Worm (Caenorhabditis elegans): ENCODE data around the gene alh-1.

Gene alh-1

DNA sequence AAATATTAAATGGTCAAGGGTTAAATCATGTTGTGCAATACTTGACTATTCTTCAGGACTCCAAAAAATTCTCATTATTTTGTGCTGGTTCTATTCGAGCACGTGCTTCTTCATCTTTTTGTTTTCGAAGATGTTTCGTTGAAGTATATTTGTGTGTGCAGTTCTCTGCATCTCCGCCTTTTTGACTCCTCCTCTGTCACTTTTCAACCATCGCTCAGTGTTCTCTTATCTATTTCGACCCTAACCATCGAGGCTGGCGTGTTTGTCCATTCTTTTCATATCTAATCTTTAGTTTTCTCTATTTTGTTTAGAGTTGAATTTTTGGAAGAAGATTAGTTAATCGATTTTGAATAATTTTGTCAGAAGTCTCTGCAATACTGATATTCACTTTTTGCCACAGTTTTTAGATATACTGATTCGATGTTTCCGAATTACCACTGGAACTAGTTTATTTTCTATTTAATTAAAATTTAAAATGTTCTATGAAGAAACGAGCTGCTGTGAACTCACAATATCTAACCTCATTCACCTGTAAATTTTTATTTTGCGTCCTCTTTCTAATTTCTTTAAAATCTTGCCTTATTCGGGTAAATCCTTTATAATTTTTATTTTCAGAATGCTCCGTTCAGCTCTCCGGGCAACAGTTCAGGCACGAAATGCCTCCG, at the start of gene alh-1 (continued):
- TF ChIP-seq unc-62 (GFP tag; optimal IDR thresholded peaks at IDR 0.05 in 1 of 2), result peak in 1 of 2 experiments; percentile 74
- TF ChIP-seq unc-62 (tag; optimal IDR thresholded peaks at IDR 0.05), result no peak
- TF ChIP-seq Y75B8A.6 (GFP tag; IDR thresholded peaks at IDR 0.05), result no peak
- no peak for TF ChIP-seq snpc-1.2 (GFP tag; IDR thresholded peaks at IDR 0.05)
- no peak for TF ChIP-seq Y5F2A.4 (GFP tag; optimal IDR thresholded peaks at IDR 0.05)
- TF ChIP-seq T20F7.1 (GFP tag; optimal IDR thresholded peaks at IDR 0.05), result peak; percentile 12
- TF ChIP-seq jun-1 (tag; optimal IDR thresholded peaks at IDR 0.05), result no peak
- TF ChIP-seq fos-1 (tag; optimal IDR thresholded peaks at IDR 0.05), result no peak
- no peak for TF ChIP-seq nhr-10 (tag; optimal IDR thresholded peaks at IDR 0.05)
- peak; percentile 54 for TF ChIP-seq nhr-28 (tag; optimal IDR thresholded peaks at IDR 0.05)
- peak; percentile 73 for TF ChIP-seq dmd-6 (GFP tag; IDR thresholded peaks at IDR 0.05)
- no peak for TF ChIP-seq madf-5 (GFP tag; IDR thresholded peaks at IDR 0.05)
- no peak for TF ChIP-seq lin-29 (GFP tag; IDR thresholded peaks at IDR 0.05)
- TF ChIP-seq rbr-2 (tag; optimal IDR thresholded peaks at IDR 0.05), result no peak
- TF ChIP-seq aha-1 (tag), result peak; percentile 20
- peak in 1 of 2 experiments; percentile 12 for TF ChIP-seq lsy-2 (tag; optimal IDR thresholded peaks at IDR 0.05)
- no peak for TF ChIP-seq lin-39 (tag; optimal IDR thresholded peaks at IDR 0.05)
- no peak for TF ChIP-seq daf-12 (tag; optimal IDR thresholded peaks at IDR 0.05)
- no peak for TF ChIP-seq nhr-102 (tag; optimal IDR thresholded peaks at IDR 0.05)
- no peak for TF ChIP-seq nhr-111 (GFP tag; optimal IDR thresholded peaks at IDR 0.05)
- no peak for TF ChIP-seq dpl-1 (GFP tag; optimal IDR thresholded peaks at IDR 0.05)
- TF ChIP-seq nhr-48 (tag; optimal IDR thresholded peaks at IDR 0.05), result no peak
- no peak for TF ChIP-seq nhr-6 (tag; optimal IDR thresholded peaks at IDR 0.05)
- TF ChIP-seq saeg-2 (GFP tag; IDR thresholded peaks at IDR 0.05), result no peak
- no peak for TF ChIP-seq F44E2.7 (GFP tag; IDR thresholded peaks at IDR 0.05)
- TF ChIP-seq mdl-1 (tag; optimal IDR thresholded peaks at IDR 0.05), result peak in 1 of 2 experiments; percentile 67
- TF ChIP-seq daf-19 (GFP tag; conservative IDR thresholded peaks at IDR 0.05), result no peak
- no peak for TF ChIP-seq mxl-2 (GFP tag; conservative IDR thresholded peaks at IDR 0.05)
- TF ChIP-seq vab-7 (GFP tag; IDR thresholded peaks at IDR 0.05), result no peak

DNA sequence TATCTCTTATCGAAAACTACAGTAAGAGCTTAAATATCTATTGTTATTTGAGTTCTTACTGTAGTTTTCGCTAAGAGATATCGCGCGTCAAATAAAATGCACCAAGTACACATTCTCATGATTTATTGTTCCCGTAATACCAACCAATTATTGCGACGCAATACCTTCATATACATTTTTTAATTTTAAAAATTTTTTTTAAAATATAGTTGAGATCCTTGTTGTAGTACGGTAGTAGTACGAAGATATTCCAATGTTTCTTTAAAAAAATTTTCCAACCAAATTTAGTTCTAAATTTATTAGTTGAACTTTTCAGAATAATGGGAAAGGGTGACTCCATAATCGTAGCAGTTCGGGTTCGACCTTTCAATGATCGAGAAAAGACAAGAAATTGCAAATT, 46.9 kb upstream of the alh-1 start, which contains the start of gene klp-6:
Gene klp-6, plus strand, starts transcription at position 301 of the 400 bp plus-strand sequence.
- TF ChIP-seq Y75B8A.6 (GFP tag; IDR thresholded peaks at IDR 0.05) (no peak), set-16 (GFP tag; IDR thresholded peaks at IDR 0.05) (no peak), aly-2 (tag; optimal IDR thresholded peaks at IDR 0.05) (no peak), dmd-6 (GFP tag; IDR thresholded peaks at IDR 0.05) (no peak), spr-1 (tag; optimal IDR thresholded peaks at IDR 0.05) (no peak), mep-1 (tag; optimal IDR thresholded peaks at IDR 0.05) (no peak), lsy-2 (tag; optimal IDR thresholded peaks at IDR 0.05) (no peak), ces-1 (GFP tag; optimal IDR thresholded peaks at IDR 0.05) (no peak), lin-15B (tag; optimal IDR thresholded peaks at IDR 0.05) (no peak), attf-4 (tag; optimal IDR thresholded peaks at IDR 0.05) (no peak), rbr-2 (tag; optimal IDR thresholded peaks at IDR 0.05) (no peak), php-3 (GFP tag; IDR thresholded peaks at IDR 0.05) (no peak), ceh-28 (tag; optimal IDR thresholded peaks at IDR 0.05) (no peak), dve-1 (tag; optimal IDR thresholded peaks at IDR 0.05; ENCODE audit: insufficient read depth) (no peak), ztf-11 (tag; optimal IDR thresholded peaks at IDR 0.05) (no peak), nhr-76 (tag; optimal IDR thresholded peaks at IDR 0.05) (no peak), T26A8.4 (GFP tag; IDR thresholded peaks at IDR 0.05) (no peak), lin-29 (GFP tag; IDR thresholded peaks at IDR 0.05) (no peak), dmd-8 (GFP tag; IDR thresholded peaks at IDR 0.05) (no peak)
